Worm (Caenorhabditis elegans): ENCODE measurements around the gene F02C12.2.

The F02C12.2 gene

DNA sequence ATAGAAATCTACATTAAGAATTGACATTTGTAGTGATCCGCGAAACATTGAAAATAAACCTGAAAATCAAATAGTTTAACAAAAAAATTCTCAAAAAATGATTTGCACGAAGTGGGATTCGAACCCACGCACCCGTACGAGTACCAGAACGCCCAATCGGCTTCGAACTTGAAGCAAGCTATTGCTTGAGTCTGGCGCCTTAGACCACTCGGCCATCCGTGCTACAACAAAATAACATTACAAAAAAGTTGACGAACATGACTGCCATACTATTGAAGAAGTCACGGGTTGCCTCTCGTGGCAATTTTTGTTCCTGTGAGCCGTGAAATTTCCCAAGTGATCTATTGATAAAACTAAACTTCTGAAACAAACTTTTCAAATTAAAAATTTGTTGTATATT is 44.2 kb upstream of the F02C12.2 start (continued):
- TF ChIP-seq madf-6 (GFP tag; IDR thresholded peaks at IDR 0.05) (0 out of 2 replicates have a peak, but pooled peaks have one; percentile 18), Y56A3A.18 (GFP tag; IDR thresholded peaks at IDR 0.05) (no peak), lin-35 (GFP tag; optimal IDR thresholded peaks at IDR 0.05) (no peak), mel-28 (tag; optimal IDR thresholded peaks at IDR 0.05; ENCODE audit: borderline replicate concordance) (no peak), T26A5.8 (tag; optimal IDR thresholded peaks at IDR 0.05) (no peak), ztf-25 (GFP tag; IDR thresholded peaks at IDR 0.05) (no peak), die-1 (tag; optimal IDR thresholded peaks at IDR 0.05) (peak; percentile 64), cebp-1 (GFP tag; IDR thresholded peaks at IDR 0.05) (no peak), cebp-1 (tag; optimal IDR thresholded peaks at IDR 0.05) (peak; percentile 1), pha-4 (tag; optimal IDR thresholded peaks at IDR 0.05) (no peak), him-1 (tag; optimal IDR thresholded peaks at IDR 0.05) (peak; percentile 51), ztf-26 (tag; optimal IDR thresholded peaks at IDR 0.05) (no peak), nhr-80 (tag; optimal IDR thresholded peaks at IDR 0.05) (no peak), mes-4 (tag; optimal IDR thresholded peaks at IDR 0.05) (peak; percentile 39), gei-17 (GFP tag; optimal IDR thresholded peaks at IDR 0.05) (no peak), cebp-2 (GFP tag; IDR thresholded peaks at IDR 0.05) (no peak), Y95B8A.8 (GFP tag; IDR thresholded peaks at IDR 0.05) (no peak), ztf-18 (tag; optimal IDR thresholded peaks at IDR 0.05) (no peak), nhr-90 (tag; optimal IDR thresholded peaks at IDR 0.05) (peak; percentile 32), sea-2 (GFP tag; IDR thresholded peaks at IDR 0.05) (no peak), nhr-120 (GFP tag; IDR thresholded peaks at IDR 0.05) (no peak), F57A8.1 (GFP tag; optimal IDR thresholded peaks at IDR 0.05) (no peak), D2030.7 (GFP tag; IDR thresholded peaks at IDR 0.05) (peak; percentile 92), rcor-1 (GFP tag; IDR thresholded peaks at IDR 0.05) (peak; percentile 62), repo-1 (tag; optimal IDR thresholded peaks at IDR 0.05) (no peak), lin-26 (GFP tag; IDR thresholded peaks at IDR 0.05) (0 out of 2 replicates have a peak, but pooled peaks have one; percentile 45), B0336.3 (GFP tag; IDR thresholded peaks at IDR 0.05) (no peak), hrde-1 (tag; optimal IDR thresholded peaks at IDR 0.05; ENCODE audit: borderline replicate concordance) (no peak), xnd-1 (tag; optimal IDR thresholded peaks at IDR 0.05) (no peak), atf-7 (tag; optimal IDR thresholded peaks at IDR 0.05) (no peak), rpc-1 (optimal IDR thresholded peaks at IDR 0.05) (peak; percentile 75), rpc-1 (tag; optimal IDR thresholded peaks at IDR 0.05) (peak; percentile 90), sdz-38 (tag; optimal IDR thresholded peaks at IDR 0.05) (no peak), pbrm-1 (GFP tag; IDR thresholded peaks at IDR 0.05) (peak; percentile 76), egl-44 (GFP tag; IDR thresholded peaks at IDR 0.05) (no peak), ztf-22 (GFP tag; optimal IDR thresholded peaks at IDR 0.05) (no peak), lir-1 (GFP tag; conservative IDR thresholded peaks at IDR 0.05) (no peak), Y53F4B.3 (GFP tag; IDR thresholded peaks at IDR 0.05) (no peak)

- TF ChIP-seq C06A6.2 (GFP tag; conservative IDR thresholded peaks at IDR 0.05) (0 out of 2 replicates have a peak, but pooled peaks have one; percentile 34), T07F8.4 (tag; optimal IDR thresholded peaks at IDR 0.05) (peak; percentile 38), nhr-90 (tag; optimal IDR thresholded peaks at IDR 0.05) (peak; percentile 60), rpc-1 (optimal IDR thresholded peaks at IDR 0.05) (peak; percentile 62), rpc-1 (tag; optimal IDR thresholded peaks at IDR 0.05) (peak; percentile 79), attf-3 (GFP tag; conservative IDR thresholded peaks at IDR 0.05) (peak; percentile 48), sptf-2 (GFP tag; optimal IDR thresholded peaks at IDR 0.05) (peak; percentile 6), Y53F4B.3 (GFP tag; IDR thresholded peaks at IDR 0.05) (peak; percentile 50; the same call in 1 of the 2 replicates), Y53G8AR.9 (GFP tag; conservative IDR thresholded peaks at IDR 0.05) (0 out of 2 replicates have a peak, but pooled peaks have one; percentile 35), attf-6 (GFP tag; IDR thresholded peaks at IDR 0.05) (no peak), pbrm-1 (GFP tag; IDR thresholded peaks at IDR 0.05) (peak; percentile 84), dox-1 (GFP tag; IDR thresholded peaks at IDR 0.05) (peak; percentile 90), ama-1 (optimal IDR thresholded peaks at IDR 0.05) (no peak), ama-1 (GFP tag; optimal IDR thresholded peaks at IDR 0.05) (no peak), hmg-20 (GFP tag; IDR thresholded peaks at IDR 0.05) (peak; percentile 33; the same call in 1 of the 2 replicates), F23B12.7 (tag; optimal IDR thresholded peaks at IDR 0.05; ENCODE audit: insufficient read depth) (peak; percentile 60), ekl-4 (GFP tag; IDR thresholded peaks at IDR 0.05) (peak; percentile 51; the same call in 1 of the 2 replicates), mcd-1 (GFP tag; IDR thresholded peaks at IDR 0.05) (peak; percentile 65), die-1 (tag; optimal IDR thresholded peaks at IDR 0.05) (peak; percentile 79), lin-35 (GFP tag; optimal IDR thresholded peaks at IDR 0.05) (peak in 1 of 3 experiments; percentile 42)
These were observed 43.3 kb upstream of the F02C12.2 start for ce11 chrX:13442446-13442845.
